Fruit fly (Drosophila melanogaster): ENCODE measurements around the gene drpr.

DNA sequence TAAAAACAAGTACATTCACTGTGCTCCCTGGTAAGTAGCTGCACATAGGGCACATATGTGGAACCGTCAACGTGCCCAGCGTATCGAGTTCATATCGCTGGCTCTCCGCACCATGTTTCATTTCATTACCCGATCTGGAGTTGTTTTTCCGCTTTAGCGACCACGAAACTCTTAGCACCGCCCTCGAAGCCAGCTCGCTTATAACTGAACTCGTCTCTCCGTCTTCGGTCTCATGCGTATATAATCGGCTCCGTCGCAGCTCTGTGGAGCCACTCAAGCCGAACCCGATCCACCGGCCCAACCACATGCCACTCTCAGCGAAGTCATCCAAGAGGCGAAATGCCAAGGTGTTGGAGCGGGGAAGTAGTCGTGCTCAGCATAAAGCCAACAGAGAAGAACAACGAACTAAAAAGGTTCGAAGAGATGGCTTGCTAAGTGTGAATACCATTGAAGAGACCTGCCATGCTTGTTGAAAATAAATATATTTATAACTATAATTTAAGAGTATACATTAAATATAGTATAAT lies 24.6 kb upstream of the drpr start, which contains the start of gene Cht2:
- peak; percentile 84 for TF ChIP-seq EcR (GFP tag; optimal IDR thresholded peaks at IDR 0.05)
- TF ChIP-seq CG34367 (tag; optimal IDR thresholded peaks at IDR 0.05): no peak
- no peak for TF ChIP-seq CG8301 (tag; optimal IDR thresholded peaks at IDR 0.05)
- TF ChIP-seq CG15710 (tag; optimal IDR thresholded peaks at IDR 0.05): no peak
- peak; percentile 59 for TF ChIP-seq Pif1B (GFP tag; optimal IDR thresholded peaks at IDR 0.05)
- TF ChIP-seq CG4496 (GFP tag; IDR thresholded peaks at IDR 0.05): 0 out of 3 replicates have a peak, but pooled peaks have one; percentile 57

Measured in whole organism, pupa.